Worm (Caenorhabditis elegans): ENCODE results near the gene egl-26.
A peak's percentile ranks its signal among the peaks of the same experiment; 100 is the strongest.

egl-26 gene

DNA sequence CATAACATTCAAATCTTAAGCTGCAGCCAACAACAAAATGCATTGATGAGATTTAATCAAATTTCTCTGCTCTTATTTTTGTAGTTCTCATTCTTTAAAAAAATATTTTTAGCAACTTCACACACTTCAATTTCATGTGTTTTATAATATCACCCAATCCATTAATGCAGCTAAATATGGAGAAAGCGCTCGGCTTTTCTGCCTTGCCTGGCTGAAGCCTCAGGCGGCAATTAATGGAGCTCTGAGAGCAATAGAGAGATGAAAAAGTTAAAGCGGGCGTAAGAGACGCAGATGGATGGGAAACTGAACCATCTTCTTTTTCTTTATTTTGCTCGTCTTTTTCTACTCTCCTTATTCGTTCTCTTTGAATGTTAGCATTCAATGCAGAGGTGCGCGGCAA, 38.2 kb downstream of the egl-26 start:
- TF ChIP-seq rnt-1 (tag; optimal IDR thresholded peaks at IDR 0.05) (no peak), lin-14 (GFP tag; optimal IDR thresholded peaks at IDR 0.05) (peak; percentile 42)

DNA sequence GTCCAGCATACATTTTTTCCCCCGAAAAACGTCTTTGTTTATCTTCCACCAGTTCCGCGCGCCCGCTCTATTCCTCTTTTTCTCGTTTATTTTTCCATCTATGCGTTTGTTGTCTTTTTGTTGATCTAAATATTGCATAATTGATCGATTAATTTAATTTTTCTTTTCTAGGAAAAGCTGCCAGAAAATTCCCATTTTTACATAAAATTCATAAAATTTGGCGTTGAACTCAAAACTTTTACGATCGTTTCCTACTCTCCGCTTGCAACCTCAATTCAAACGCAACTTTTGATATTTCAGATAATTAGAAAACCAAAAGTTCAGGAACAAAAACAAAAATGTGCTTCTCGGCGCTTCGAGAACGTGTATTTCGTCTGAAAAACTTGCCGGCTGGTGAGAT, 39.4 kb downstream of the egl-26 start, which contains the start of gene C50D2.2:
Gene C50D2.2, plus strand, starts transcription at position 301 of the 400 bp plus-strand sequence.
- TF ChIP-seq C16A3.4 (tag; optimal IDR thresholded peaks at IDR 0.05) (no peak), lin-13 (GFP tag; optimal IDR thresholded peaks at IDR 0.05) (no peak), pax-3 (tag; optimal IDR thresholded peaks at IDR 0.05) (no peak), ceh-63 (GFP tag; optimal IDR thresholded peaks at IDR 0.05) (no peak), pag-3 (tag; optimal IDR thresholded peaks at IDR 0.05; ENCODE audit: borderline replicate concordance, insufficient read depth) (no peak), ceh-88 (GFP tag; IDR thresholded peaks at IDR 0.05) (no peak), vab-15 (tag; optimal IDR thresholded peaks at IDR 0.05) (no peak), nhr-47 (tag; optimal IDR thresholded peaks at IDR 0.05) (no peak), nhr-28 (tag; optimal IDR thresholded peaks at IDR 0.05) (no peak), nhr-237 (tag; optimal IDR thresholded peaks at IDR 0.05) (no peak)

DNA sequence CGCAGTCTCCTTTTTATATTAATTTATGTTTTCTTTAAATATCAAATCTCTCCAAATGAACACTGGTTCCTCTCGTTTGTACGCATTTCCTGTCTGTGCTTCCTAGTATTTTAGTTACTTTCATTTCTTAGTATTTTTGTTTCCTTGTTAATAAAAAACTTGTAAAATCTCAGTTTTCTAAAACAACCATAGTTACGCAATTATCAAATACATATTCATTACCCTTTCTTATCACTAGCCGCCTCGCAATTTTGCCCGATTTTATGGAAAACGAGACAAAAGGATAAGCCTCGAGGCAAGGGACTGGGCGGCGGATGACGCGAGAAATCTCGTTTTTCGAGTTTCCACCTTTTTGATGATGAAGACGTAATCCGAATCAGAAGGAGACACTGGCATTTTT, 41.8 kb downstream of the egl-26 start, which contains the start of gene C50D2.1:
Gene C50D2.1, plus strand, starts transcription at position 301 of the 400 bp plus-strand sequence.
- no peak for TF ChIP-seq sup-37 (GFP tag; optimal IDR thresholded peaks at IDR 0.05)
- TF ChIP-seq ceh-88 (GFP tag; IDR thresholded peaks at IDR 0.05) = no peak

DNA sequence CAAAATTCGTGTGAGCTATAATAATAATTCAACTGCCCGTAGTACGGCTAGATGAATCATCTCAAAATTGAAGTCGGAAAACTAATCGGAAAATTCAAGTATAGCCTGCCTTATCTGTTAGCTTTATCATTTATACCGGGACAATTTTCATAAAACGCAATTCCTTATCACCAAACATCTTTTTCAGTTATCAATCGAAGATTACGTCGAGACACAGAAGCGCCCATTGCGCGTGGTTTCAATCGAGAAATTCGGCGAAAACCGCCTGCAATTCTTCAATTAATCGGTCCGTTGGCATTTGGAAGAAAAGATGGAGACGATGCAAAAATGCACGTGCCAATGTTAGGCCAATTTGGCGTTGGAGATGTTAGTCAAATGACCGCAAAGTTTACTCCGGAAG, 42.8 kb downstream of the egl-26 start:
- TF ChIP-seq zag-1 (tag; optimal IDR thresholded peaks at IDR 0.05) (no peak), nhr-237 (tag; optimal IDR thresholded peaks at IDR 0.05) (no peak), hlh-17 (GFP tag; optimal IDR thresholded peaks at IDR 0.05; ENCODE audit: borderline replicate concordance) (no peak), elt-3 (tag; optimal IDR thresholded peaks at IDR 0.05) (no peak), dpl-1 (GFP tag; optimal IDR thresholded peaks at IDR 0.05) (no peak), fos-1 (tag; optimal IDR thresholded peaks at IDR 0.05) (no peak), nhr-20 (tag; optimal IDR thresholded peaks at IDR 0.05) (peak; percentile 5), jun-1 (tag; optimal IDR thresholded peaks at IDR 0.05) (no peak), nhr-71 (tag; optimal IDR thresholded peaks at IDR 0.05) (no peak), lin-39 (tag; optimal IDR thresholded peaks at IDR 0.05) (no peak), nhr-19 (GFP tag; conservative IDR thresholded peaks at IDR 0.05) (no peak), fkh-10 (GFP tag; optimal IDR thresholded peaks at IDR 0.05) (no peak), mef-2 (tag; optimal IDR thresholded peaks at IDR 0.05) (no peak), tbx-2 (tag; optimal IDR thresholded peaks at IDR 0.05) (no peak), Y116A8C.19 (tag; optimal IDR thresholded peaks at IDR 0.05; ENCODE audit: borderline replicate concordance) (no peak), dsc-1 (tag; optimal IDR thresholded peaks at IDR 0.05) (no peak), lin-14 (GFP tag; optimal IDR thresholded peaks at IDR 0.05) (no peak), pax-3 (tag; optimal IDR thresholded peaks at IDR 0.05) (no peak), mep-1 (tag; optimal IDR thresholded peaks at IDR 0.05) (no peak), blmp-1 (tag; optimal IDR thresholded peaks at IDR 0.05) (peak; percentile 37), pqm-1 (tag; optimal IDR thresholded peaks at IDR 0.05) (peak; percentile 21), lin-15B (tag; optimal IDR thresholded peaks at IDR 0.05) (no peak), ets-5 (GFP tag; IDR thresholded peaks at IDR 0.05) (no peak), unc-130 (tag; optimal IDR thresholded peaks at IDR 0.05) (no peak), egl-27 (tag; optimal IDR thresholded peaks at IDR 0.05) (no peak), nhr-77 (tag; optimal IDR thresholded peaks at IDR 0.05) (no peak), nhr-85 (tag) (peak; percentile 70), hlh-4 (tag; optimal IDR thresholded peaks at IDR 0.05) (no peak), ztf-11 (tag; optimal IDR thresholded peaks at IDR 0.05) (no peak), C16A3.4 (tag; optimal IDR thresholded peaks at IDR 0.05) (no peak), ceh-88 (GFP tag; IDR thresholded peaks at IDR 0.05) (no peak), irx-1 (tag; optimal IDR thresholded peaks at IDR 0.05) (no peak), nhr-28 (tag; optimal IDR thresholded peaks at IDR 0.05) (no peak), mdl-1 (tag; optimal IDR thresholded peaks at IDR 0.05) (peak in 1 of 2 experiments; percentile 31)

Data from whole organism, L1 larva.